Fruit fly (Drosophila melanogaster) whole organism, embryonic: ENCODE measurements around the gene Grd.

Experiments used
- Antp ChIP-seq: fragments of 200-800 bp; sonication (Bioruptor generic); optimal IDR thresholded peaks from 3 replicates; lab custom pipeline; 2016; ENCODE audit warnings: missing biosample characterization, missing genetic modification characterization
- Atf6 ChIP-seq: fragments of 200-800 bp; sonication (Bioruptor generic); IDR thresholded peaks from 2 replicates; pipeline ENCODE4 v1.3.6; 2022; ENCODE audit warnings: missing biosample characterization, missing genetic modification characterization
- CG10979 ChIP-seq: fragments of 200-800 bp; sonication (Bioruptor generic); optimal IDR thresholded peaks from 2 replicates; lab custom pipeline; 2018; ENCODE audit warnings: missing biosample characterization, mild to moderate bottlenecking, missing genetic modification characterization, moderate library complexity
- CG11398 ChIP-seq: fragments of 200-800 bp; sonication (Bioruptor generic); optimal IDR thresholded peaks from 2 replicates; lab custom pipeline; 2016; ENCODE audit warnings: missing biosample characterization, missing genetic modification characterization
- CG12155 ChIP-seq: fragments of 200-800 bp; sonication (Bioruptor generic); optimal IDR thresholded peaks from 3 replicates; lab custom pipeline; 2016; ENCODE audit warnings: missing biosample characterization, missing genetic modification characterization
- CG12942 ChIP-seq: fragments of 200-800 bp; sonication (Bioruptor generic); optimal IDR thresholded peaks from 3 replicates; lab custom pipeline; 2016; ENCODE audit warnings: missing biosample characterization, missing genetic modification characterization
- CG13624 ChIP-seq: fragments of 200-800 bp; sonication (Bioruptor generic); optimal IDR thresholded peaks from 2 replicates; lab custom pipeline; 2016; ENCODE audit warnings: missing biosample characterization, missing genetic modification characterization
- CG14014 ChIP-seq: fragments of 200-800 bp; sonication (Bioruptor generic); IDR thresholded peaks from 2 replicates; pipeline ENCODE4 v1.3.6; 2022; ENCODE audit warnings: missing biosample characterization, missing genetic modification characterization
- CG1602 ChIP-seq: fragments of 200-800 bp; sonication (Bioruptor generic); optimal IDR thresholded peaks from 3 replicates; lab custom pipeline; 2016; ENCODE audit warnings: missing biosample characterization, missing genetic modification characterization
- CG17359 ChIP-seq: fragments of 200-800 bp; sonication (Bioruptor generic); optimal IDR thresholded peaks from 3 replicates; lab custom pipeline; 2018; ENCODE audit warnings: missing biosample characterization, mild to moderate bottlenecking, missing genetic modification characterization, moderate library complexity
- CG2678 ChIP-seq: fragments of 200-800 bp; sonication (Bioruptor generic); optimal IDR thresholded peaks from 3 replicates; lab custom pipeline; 2019; ENCODE audit warnings: missing biosample characterization, mild to moderate bottlenecking, missing genetic modification characterization, moderate library complexity
- CG3163 ChIP-seq: fragments of 200-800 bp; sonication (Bioruptor generic); optimal IDR thresholded peaks from 3 replicates; lab custom pipeline; 2016; ENCODE audit warnings: missing biosample characterization, missing genetic modification characterization
- CG33557 ChIP-seq: fragments of 200-800 bp; sonication (Bioruptor generic); optimal IDR thresholded peaks from 2 replicates; lab custom pipeline; 2019; ENCODE audit warnings: missing biosample characterization, mild to moderate bottlenecking, missing genetic modification characterization, moderate library complexity
- CG3847 ChIP-seq: fragments of 200-800 bp; sonication (Bioruptor generic); IDR thresholded peaks from 2 replicates; pipeline ENCODE4 v1.3.6; 2022; ENCODE audit warnings: missing biosample characterization, missing genetic modification characterization
- CG7928 ChIP-seq: fragments of 200-800 bp; sonication (Bioruptor generic); optimal IDR thresholded peaks from 2 replicates; lab custom pipeline; 2017; ENCODE audit warnings: missing biosample characterization, mild to moderate bottlenecking, missing genetic modification characterization
- CG7987 ChIP-seq: fragments of 200-800 bp; sonication (Bioruptor generic); optimal IDR thresholded peaks from 2 replicates; lab custom pipeline; 2018; ENCODE audit warnings: missing biosample characterization, mild to moderate bottlenecking, missing genetic modification characterization, moderate library complexity
- CG9215 ChIP-seq: fragments of 200-800 bp; sonication (Bioruptor generic); IDR thresholded peaks from 2 replicates; pipeline ENCODE4 v1.3.6; 2022; ENCODE audit warnings: missing biosample characterization, missing genetic modification characterization
- CG9727 ChIP-seq: fragments of 200-800 bp; sonication (Bioruptor generic); optimal IDR thresholded peaks from 3 replicates; lab custom pipeline; 2017; ENCODE audit warnings: missing biosample characterization, mild to moderate bottlenecking, missing genetic modification characterization
- CTCF ChIP-seq: fragments of 200-800 bp; sonication (Bioruptor generic); optimal IDR thresholded peaks from 2 replicates; lab custom pipeline; 2017; ENCODE audit warnings: missing biosample characterization, mild to moderate bottlenecking, missing genetic modification characterization, moderate library complexity
- Camta ChIP-seq: fragments of 200-800 bp; sonication (Bioruptor generic); optimal IDR thresholded peaks from 2 replicates; lab custom pipeline; 2016; ENCODE audit warnings: missing biosample characterization, missing genetic modification characterization
- Chrac-16 ChIP-seq: fragments of 200-800 bp; sonication (Bioruptor generic); optimal IDR thresholded peaks from 3 replicates; lab custom pipeline; 2016; ENCODE audit warnings: missing biosample characterization, missing genetic modification characterization
- Dref ChIP-seq: fragments of 200-800 bp; sonication (Bioruptor generic); IDR thresholded peaks from 2 replicates; pipeline ENCODE4 v1.3.6; 2022; ENCODE audit warnings: missing biosample characterization, missing genetic modification characterization
- Elba2 ChIP-seq: fragments of 200-800 bp; sonication (Bioruptor generic); optimal IDR thresholded peaks from 3 replicates; lab custom pipeline; 2016; ENCODE audit warnings: missing biosample characterization, missing genetic modification characterization
- MESR4 ChIP-seq: fragments of 200-800 bp; sonication (Bioruptor generic); optimal IDR thresholded peaks from 2 replicates; lab custom pipeline; 2018; ENCODE audit warnings: missing biosample characterization, mild to moderate bottlenecking, missing genetic modification characterization, moderate library complexity
- Max ChIP-seq: fragments of 200-800 bp; sonication (Bioruptor generic); optimal IDR thresholded peaks from 2 replicates; lab custom pipeline; 2016; ENCODE audit warnings: missing biosample characterization, mild to moderate bottlenecking, missing genetic modification characterization
- Meics ChIP-seq: fragments of 200-800 bp; sonication (Bioruptor generic); optimal IDR thresholded peaks from 2 replicates; lab custom pipeline; 2017; ENCODE audit warnings: missing biosample characterization, mild to moderate bottlenecking, missing genetic modification characterization
- Myb ChIP-seq: fragments of 200-800 bp; sonication (Bioruptor generic); optimal IDR thresholded peaks from 2 replicates; lab custom pipeline; 2016; ENCODE audit warnings: missing biosample characterization, missing genetic modification characterization
- Optix ChIP-seq: fragments of 200-800 bp; sonication (Bioruptor generic); IDR thresholded peaks from 3 replicates; pipeline ENCODE4 v1.3.6; 2022; ENCODE audit warnings: missing biosample characterization, missing genetic modification characterization
- Scr ChIP-seq: fragments of 200-800 bp; sonication (Bioruptor generic); IDR thresholded peaks from 2 replicates; pipeline ENCODE4 v1.3.6; 2022; ENCODE audit warnings: missing biosample characterization, missing genetic modification characterization; ENCODE audit not compliant: partially characterized antibody
- Stat92E ChIP-seq, 3 experiments: fragments of >200 bp in 2 of 3; fragments of 200-800 bp in 1 of 3; sonication (Bioruptor generic) in 1 of 3; optimal IDR thresholded peaks; 2 replicates each; lab custom pipeline; 2017 to 2019; ENCODE audit warnings: missing biosample characterization in 3 of 3, missing genetic modification characterization in 3 of 3, mild to moderate bottlenecking in 1 of 3, moderate library complexity in 1 of 3
- TFAM ChIP-seq: fragments of 200-800 bp; sonication (Bioruptor generic); optimal IDR thresholded peaks from 2 replicates; lab custom pipeline; 2017; ENCODE audit warnings: missing biosample characterization, missing genetic modification characterization, inconsistent platforms
- YL-1 ChIP-seq: fragments of 200-800 bp; sonication (Bioruptor generic); optimal IDR thresholded peaks from 3 replicates; lab custom pipeline; 2017; ENCODE audit warnings: missing biosample characterization, mild to moderate bottlenecking, missing genetic modification characterization
- ap ChIP-seq: fragments of 200-800 bp; sonication (Bioruptor generic); IDR thresholded peaks from 2 replicates; pipeline ENCODE4 v1.3.6; 2022; ENCODE audit warnings: missing biosample characterization, missing genetic modification characterization
- ara ChIP-seq: fragments of 200-800 bp; sonication (Bioruptor generic); IDR thresholded peaks from 2 replicates; pipeline ENCODE4 v1.3.6; 2022; ENCODE audit warnings: missing biosample characterization, missing genetic modification characterization
- br ChIP-seq: fragments of >200 bp; optimal IDR thresholded peaks from 2 replicates; lab custom pipeline; 2017
- chn ChIP-seq: fragments of 200-800 bp; sonication (Bioruptor generic); optimal IDR thresholded peaks from 2 replicates; lab custom pipeline; 2016; ENCODE audit warnings: missing biosample characterization, missing genetic modification characterization
- crp ChIP-seq, 2 experiments: fragments of 200-800 bp; sonication (Bioruptor generic); optimal IDR thresholded peaks; 2 replicates in 1 of 2; 3 replicates in 1 of 2; lab custom pipeline; 2017; ENCODE audit warnings: missing biosample characterization in 2 of 2, missing genetic modification characterization in 2 of 2, mild to moderate bottlenecking in 1 of 2, moderate library complexity in 1 of 2
- fd3F ChIP-seq: fragments of 200-800 bp; sonication (Bioruptor generic); optimal IDR thresholded peaks from 2 replicates; lab custom pipeline; 2018; ENCODE audit warnings: missing biosample characterization, mild to moderate bottlenecking, missing genetic modification characterization, moderate library complexity
- gfzf ChIP-seq: fragments of 200-800 bp; sonication (Bioruptor generic); optimal IDR thresholded peaks from 2 replicates; lab custom pipeline; 2016; ENCODE audit warnings: missing biosample characterization, mild to moderate bottlenecking, missing genetic modification characterization, moderate library complexity
- grn ChIP-seq: fragments of 200-800 bp; sonication (Bioruptor generic); optimal IDR thresholded peaks from 3 replicates; lab custom pipeline; 2017; ENCODE audit warnings: missing biosample characterization, missing genetic modification characterization
- kni ChIP-seq: fragments of 200-800 bp; sonication (Bioruptor generic); optimal IDR thresholded peaks from 3 replicates; lab custom pipeline; 2017; ENCODE audit warnings: mild to moderate bottlenecking, missing biosample characterization, missing genetic modification reagents, missing genetic modification characterization
- lilli ChIP-seq: fragments of 200-800 bp; sonication (Bioruptor generic); optimal IDR thresholded peaks from 3 replicates; lab custom pipeline; 2016; ENCODE audit warnings: missing biosample characterization, missing genetic modification characterization
- pb ChIP-seq: fragments of 200-800 bp; sonication (Bioruptor generic); optimal IDR thresholded peaks from 3 replicates; lab custom pipeline; 2016; ENCODE audit warnings: missing biosample characterization, missing genetic modification characterization
- pho ChIP-seq: fragments of 200-800 bp; sonication (Bioruptor generic); optimal IDR thresholded peaks from 2 replicates; lab custom pipeline; 2016; ENCODE audit warnings: missing biosample characterization, missing genetic modification characterization
- pum ChIP-seq: fragments of 200-800 bp; sonication (Bioruptor generic); optimal IDR thresholded peaks from 2 replicates; lab custom pipeline; 2016; ENCODE audit warnings: missing biosample characterization, missing genetic modification characterization
- pzg ChIP-seq: fragments of 200-800 bp; sonication (Bioruptor generic); optimal IDR thresholded peaks from 3 replicates; lab custom pipeline; 2018; ENCODE audit warnings: missing biosample characterization, mild to moderate bottlenecking, missing genetic modification characterization, moderate library complexity
- repo ChIP-seq: fragments of 200-800 bp; sonication (Bioruptor generic); optimal IDR thresholded peaks from 2 replicates; lab custom pipeline; 2016; ENCODE audit warnings: missing biosample characterization, missing genetic modification characterization
- sd ChIP-seq: fragments of 200-800 bp; sonication (Bioruptor generic); optimal IDR thresholded peaks from 3 replicates; lab custom pipeline; 2018; ENCODE audit warnings: missing biosample characterization, mild to moderate bottlenecking, missing genetic modification characterization, moderate library complexity
- slbo ChIP-seq: fragments of 200-800 bp; sonication (Bioruptor generic); IDR thresholded peaks from 2 replicates; pipeline ENCODE4 v1.3.6; 2022; ENCODE audit warnings: missing biosample characterization, missing genetic modification characterization
- stwl ChIP-seq: fragments of 200-800 bp; sonication (Bioruptor generic); optimal IDR thresholded peaks from 3 replicates; lab custom pipeline; 2018; ENCODE audit warnings: missing biosample characterization, mild to moderate bottlenecking, missing genetic modification characterization, moderate library complexity
- vfl ChIP-seq: fragments of 200-800 bp; sonication (Bioruptor generic); optimal IDR thresholded peaks from 2 replicates; lab custom pipeline; 2016; ENCODE audit warnings: missing biosample characterization, missing genetic modification characterization

Gene Grd

dm6 chr3L:17802107-17802506 is 21.0 kb upstream of the Grd start, which contains the start of gene NUCB1 (continued):
- peak; percentile 54 for TF ChIP-seq ara (GFP tag; lab: Robert Waterston, UW)
- peak; percentile 0 for TF ChIP-seq CG7928 (GFP tag; lab: Kevin White, UChicago)
- peak; percentile 5 for TF ChIP-seq pum (GFP tag; lab: Kevin White, UChicago)
- TF ChIP-seq CG3847 (GFP tag; lab: Robert Waterston, UW), result peak; percentile 80
- peak; percentile 2 for TF ChIP-seq repo (GFP tag; lab: Kevin White, UChicago)
- peak; percentile 16 for TF ChIP-seq CG7987 (GFP tag; lab: Kevin White, UChicago)
- no peak for TF ChIP-seq CG11398 (GFP tag; lab: Kevin White, UChicago)
- peak; percentile 53 for TF ChIP-seq Max (GFP tag; lab: Kevin White, UChicago)
- TF ChIP-seq lilli (GFP tag; lab: Kevin White, UChicago), result peak; percentile 56
- no peak for TF ChIP-seq CG12942 (GFP tag; lab: Kevin White, UChicago)
- TF ChIP-seq grn (GFP tag; lab: Kevin White, UChicago), result no peak
- TF ChIP-seq CG10979 (tag; lab: Kevin White, UChicago), result peak; percentile 18
- TF ChIP-seq CG13624 (GFP tag; lab: Kevin White, UChicago), result peak; percentile 44
- TF ChIP-seq Stat92E (GFP tag; optimal IDR thresholded peaks at IDR 0.05; lab: Kevin White, UChicago), result peak in 1 of 3 experiments; percentile 23
- no peak for TF ChIP-seq kni (GFP tag; lab: Kevin White, UChicago)
- peak; percentile 93 for TF ChIP-seq MESR4 (GFP tag; lab: Kevin White, UChicago)
- peak; percentile 63 for TF ChIP-seq pho (GFP tag; lab: Kevin White, UChicago)
- TF ChIP-seq vfl, result peak; percentile 29
- peak; percentile 98 for TF ChIP-seq pzg (GFP tag; lab: Kevin White, UChicago)
- TF ChIP-seq Dref (GFP tag; lab: Robert Waterston, UW), result peak; percentile 38
- TF ChIP-seq CTCF (GFP tag; lab: Kevin White, UChicago), result no peak
- 0 out of 2 replicates have a peak, but pooled peaks have one; percentile 45 for TF ChIP-seq CG14014 (GFP tag; lab: Robert Waterston, UW)
- no peak for TF ChIP-seq sd (tag; lab: Kevin White, UChicago)
- TF ChIP-seq Elba2 (GFP tag; lab: Kevin White, UChicago), result no peak
- TF ChIP-seq CG3163 (GFP tag; lab: Kevin White, UChicago), result peak; percentile 18
- peak; percentile 25 for TF ChIP-seq CG33557 (GFP tag; lab: Kevin White, UChicago)
- peak; percentile 11 for TF ChIP-seq CG12155 (GFP tag; lab: Kevin White, UChicago)
- TF ChIP-seq Optix (GFP tag; lab: Robert Waterston, UW), result no peak
- TF ChIP-seq pb (GFP tag; lab: Kevin White, UChicago), result peak; percentile 20
- peak; percentile 97 for TF ChIP-seq stwl (tag; lab: Kevin White, UChicago)
- no peak for TF ChIP-seq br (lab: Kevin White, UChicago)
- peak; percentile 5 for TF ChIP-seq Antp
- TF ChIP-seq Camta, result peak; percentile 15
- TF ChIP-seq gfzf, result peak; percentile 97
- TF ChIP-seq CG9215 (GFP tag; lab: Robert Waterston, UW), result no peak
- TF ChIP-seq CG1602 (GFP tag; lab: Kevin White, UChicago), result peak; percentile 20
- 0 out of 2 replicates have a peak, but pooled peaks have one; percentile 2 for TF ChIP-seq Scr
- TF ChIP-seq Atf6 (GFP tag; lab: Robert Waterston, UW), result peak; percentile 24; the same call in 1 of the 2 replicates
- TF ChIP-seq slbo (GFP tag; lab: Robert Waterston, UW), result peak; percentile 58
- TF ChIP-seq TFAM (GFP tag; lab: Kevin White, UChicago), result no peak
- TF ChIP-seq ap, result no peak
- TF ChIP-seq fd3F (GFP tag; lab: Kevin White, UChicago), result peak; percentile 33
- peak; percentile 7 for TF ChIP-seq Chrac-16
- TF ChIP-seq crp (GFP tag; optimal IDR thresholded peaks at IDR 0.05; lab: Kevin White, UChicago), result peak in 1 of 2 experiments; percentile 87
- no peak for TF ChIP-seq CG2678 (tag; lab: Kevin White, UChicago)
- TF ChIP-seq YL-1 (GFP tag; lab: Kevin White, UChicago), result peak; percentile 82
- peak; percentile 60 for TF ChIP-seq Myb
- TF ChIP-seq Meics (GFP tag; lab: Kevin White, UChicago), result peak; percentile 23
- peak; percentile 3 for TF ChIP-seq chn (GFP tag; lab: Kevin White, UChicago)
- peak; percentile 2 for TF ChIP-seq CG9727 (GFP tag; lab: Kevin White, UChicago)
- no peak for TF ChIP-seq CG17359 (tag; lab: Kevin White, UChicago)
